Worm (Caenorhabditis elegans) whole organism, mixed stage, embryonic: Measurements from ENCODE around the gene R09E12.9.

ENCODE experiments used
- M03D4.4 ChIP-seq: sonication (generic microtip); optimal IDR thresholded peaks from 2 replicates; lab custom pipeline; 2017; ENCODE audit warnings: mild to moderate bottlenecking, missing genetic modification characterization, missing compliant biosample characterization
- bed-3 ChIP-seq: fragments of 200-800 bp; sonication (Bioruptor generic); optimal IDR thresholded peaks from 3 replicates; lab custom pipeline; 2018; ENCODE audit warnings: mild to moderate bottlenecking, missing genetic modification characterization, moderate library complexity, missing compliant biosample characterization
- blmp-1 ChIP-seq: fragments of 150-350 bp; optimal IDR thresholded peaks from 2 replicates; lab custom pipeline; 2014; ENCODE audit warnings: missing biosample characterization, missing genetic modification characterization
- ceh-39 ChIP-seq: fragments of 150-350 bp; optimal IDR thresholded peaks from 2 replicates; lab custom pipeline; 2014; ENCODE audit warnings: missing biosample characterization, missing genetic modification characterization
- ceh-43 ChIP-seq: fragments of 200-800 bp; sonication (Bioruptor generic); optimal IDR thresholded peaks from 2 replicates; lab custom pipeline; 2018; ENCODE audit warnings: mild to moderate bottlenecking, missing genetic modification characterization, moderate library complexity, missing compliant biosample characterization
- ceh-83 ChIP-seq: fragments of 200-800 bp; sonication (Bioruptor generic); optimal IDR thresholded peaks from 2 replicates; lab custom pipeline; 2018; ENCODE audit warnings: mild to moderate bottlenecking, missing genetic modification characterization, missing compliant biosample characterization
- ces-1 ChIP-seq: fragments of 150-350 bp; optimal IDR thresholded peaks from 2 replicates; lab custom pipeline; 2014; ENCODE audit warnings: missing biosample characterization, missing genetic modification reagents, missing genetic modification characterization
- cnd-1 ChIP-seq: fragments of 200-800 bp; sonication (Bioruptor generic); optimal IDR thresholded peaks from 2 replicates; lab custom pipeline; 2018; ENCODE audit warnings: mild to moderate bottlenecking, missing genetic modification characterization, missing compliant biosample characterization
- drap-1 ChIP-seq: fragments of 200-800 bp; sonication (Bioruptor generic); optimal IDR thresholded peaks from 3 replicates; lab custom pipeline; 2018; ENCODE audit warnings: mild to moderate bottlenecking, missing genetic modification characterization, missing compliant biosample characterization
- elt-1 ChIP-seq: sonication (generic microtip); optimal IDR thresholded peaks from 2 replicates; lab custom pipeline; 2017; ENCODE audit warnings: missing genetic modification characterization, mild to moderate bottlenecking, missing compliant biosample characterization, antibody characterized with exemption, moderate library complexity, borderline replicate concordance; ENCODE audit not compliant: insufficient read depth
- flh-1 ChIP-seq: fragments of 200-800 bp; sonication (Bioruptor generic); optimal IDR thresholded peaks from 2 replicates; lab custom pipeline; 2018; ENCODE audit warnings: mild to moderate bottlenecking, missing genetic modification characterization, moderate library complexity, missing compliant biosample characterization
- ham-2 ChIP-seq: fragments of 200-800 bp; sonication (Bioruptor generic); optimal IDR thresholded peaks from 2 replicates; lab custom pipeline; 2018; ENCODE audit warnings: mild to moderate bottlenecking, missing genetic modification characterization, missing compliant biosample characterization
- hlh-1 ChIP-seq: fragments of 150-350 bp; optimal IDR thresholded peaks from 2 replicates; lab custom pipeline; 2014; ENCODE audit warnings: missing biosample characterization, missing genetic modification reagents, missing genetic modification characterization
- lin-13 ChIP-seq: fragments of 150-350 bp; optimal IDR thresholded peaks from 2 replicates; lab custom pipeline; 2014; ENCODE audit warnings: missing biosample characterization, missing genetic modification characterization
- lin-32 ChIP-seq: fragments of 200-800 bp; sonication (Bioruptor generic); optimal IDR thresholded peaks from 2 replicates; lab custom pipeline; 2018; ENCODE audit warnings: mild to moderate bottlenecking, missing genetic modification characterization, missing compliant biosample characterization
- lsy-2 ChIP-seq: fragments of 150-350 bp; optimal IDR thresholded peaks from 2 replicates; lab custom pipeline; 2014; ENCODE audit warnings: missing biosample characterization, missing genetic modification characterization
- mab-5 ChIP-seq: fragments of 150-350 bp; optimal IDR thresholded peaks from 2 replicates; lab custom pipeline; 2014; ENCODE audit warnings: missing biosample characterization, missing genetic modification characterization
- mep-1 ChIP-seq: fragments of 150-350 bp; optimal IDR thresholded peaks from 2 replicates; lab custom pipeline; 2017; ENCODE audit warnings: missing biosample characterization, missing genetic modification reagents, missing genetic modification characterization, inconsistent platforms
- mls-2 ChIP-seq: sonication (generic microtip); optimal IDR thresholded peaks from 2 replicates; lab custom pipeline; 2016; ENCODE audit warnings: mild to moderate bottlenecking, missing genetic modification characterization, moderate library complexity, missing compliant biosample characterization
- nhr-12 ChIP-seq: fragments of 150-350 bp; optimal IDR thresholded peaks from 2 replicates; lab custom pipeline; 2014; ENCODE audit warnings: missing biosample characterization, missing genetic modification characterization
- nhr-2 ChIP-seq: fragments of 150-350 bp; optimal IDR thresholded peaks from 2 replicates; lab custom pipeline; 2014; ENCODE audit warnings: missing biosample characterization, missing genetic modification characterization
- nhr-237 ChIP-seq: fragments of 150-350 bp; optimal IDR thresholded peaks from 2 replicates; lab custom pipeline; 2014; ENCODE audit warnings: missing biosample characterization, missing genetic modification characterization
- nhr-28 ChIP-seq: fragments of 150-350 bp; optimal IDR thresholded peaks from 2 replicates; lab custom pipeline; 2014; ENCODE audit warnings: missing biosample characterization, missing genetic modification characterization
- nhr-76 ChIP-seq: sonication (generic microtip); optimal IDR thresholded peaks from 2 replicates; lab custom pipeline; 2017; ENCODE audit warnings: missing biosample characterization, missing genetic modification characterization
- pha-4 ChIP-seq: fragments of 150-350 bp; optimal IDR thresholded peaks from 2 replicates; lab custom pipeline; 2018; ENCODE audit warnings: missing biosample characterization, missing genetic modification reagents, missing genetic modification characterization
- sem-2 ChIP-seq: fragments of 200-800 bp; sonication (Bioruptor generic); optimal IDR thresholded peaks from 2 replicates; lab custom pipeline; 2018; ENCODE audit warnings: mild to moderate bottlenecking, missing genetic modification characterization, missing compliant biosample characterization
- sptf-1 ChIP-seq: sonication (generic microtip); optimal IDR thresholded peaks from 2 replicates; lab custom pipeline; 2017; ENCODE audit warnings: mild to moderate bottlenecking, missing genetic modification characterization, moderate library complexity, missing compliant biosample characterization
- tbx-8 ChIP-seq: fragments of 200-800 bp; sonication (Bioruptor generic); optimal IDR thresholded peaks from 2 replicates; lab custom pipeline; 2018; ENCODE audit warnings: mild to moderate bottlenecking, missing genetic modification characterization, moderate library complexity, missing compliant biosample characterization
- unc-120 ChIP-seq: sonication (generic microtip); optimal IDR thresholded peaks from 2 replicates; lab custom pipeline; 2017; ENCODE audit warnings: missing genetic modification characterization, missing compliant biosample characterization; ENCODE audit not compliant: poor library complexity, severe bottlenecking
- unc-39 ChIP-seq: fragments of 150-350 bp; optimal IDR thresholded peaks from 2 replicates; lab custom pipeline; 2014; ENCODE audit warnings: missing biosample characterization, missing genetic modification characterization
- zip-8 ChIP-seq: fragments of 150-350 bp; optimal IDR thresholded peaks from 2 replicates; lab custom pipeline; 2014; ENCODE audit warnings: missing biosample characterization, missing genetic modification characterization
- ztf-11 ChIP-seq: fragments of 150-350 bp; optimal IDR thresholded peaks from 2 replicates; lab custom pipeline; 2014; ENCODE audit warnings: missing biosample characterization, missing genetic modification characterization

Gene R09E12.9

ce11 chrV:773256-773655 is 4.1 kb upstream of the R09E12.9 start, which contains the start of gene sti-1 (continued):
- TF ChIP-seq nhr-76 (tag; lab: Kevin White, UChicago) (no peak), lsy-2 (tag; lab: Kevin White, UChicago) (peak; percentile 78), pha-4 (tag; lab: Kevin White, UChicago) (peak; percentile 70), ceh-83 (no peak), cnd-1 (tag; lab: Kevin White, UChicago) (no peak), mep-1 (peak; percentile 94), lin-13 (tag; lab: Kevin White, UChicago) (peak; percentile 69), ceh-39 (tag; lab: Kevin White, UChicago) (peak; percentile 84)
- TF ChIP-seq, all 35 proteins: peak for 15

ce11 chrV:774341-774740 is 3.1 kb upstream of the R09E12.9 start:
- TF ChIP-seq tbx-8 (GFP tag; lab: Kevin White, UChicago): no peak
- TF ChIP-seq ztf-11 (tag; lab: Kevin White, UChicago): no peak
- no peak for TF ChIP-seq ham-2 (GFP tag; lab: Kevin White, UChicago)
- no peak for TF ChIP-seq flh-1 (GFP tag; lab: Kevin White, UChicago)
- no peak for TF ChIP-seq elt-1 (tag; lab: Kevin White, UChicago)
- no peak for TF ChIP-seq nhr-12 (tag; lab: Kevin White, UChicago)
- no peak for TF ChIP-seq M03D4.4 (tag; lab: Kevin White, UChicago)
- no peak for TF ChIP-seq sem-2 (GFP tag; lab: Kevin White, UChicago)
- no peak for TF ChIP-seq unc-39
- no peak for TF ChIP-seq drap-1
- TF ChIP-seq sptf-1 (tag; lab: Kevin White, UChicago): no peak
- TF ChIP-seq lsy-2 (tag; lab: Kevin White, UChicago): no peak
- no peak for TF ChIP-seq hlh-1 (tag; lab: Kevin White, UChicago)
- TF ChIP-seq nhr-2 (tag; lab: Kevin White, UChicago): no peak
- TF ChIP-seq lin-32 (GFP tag; lab: Kevin White, UChicago): no peak
- no peak for TF ChIP-seq lin-13 (tag; lab: Kevin White, UChicago)
- TF ChIP-seq ces-1 (GFP tag; lab: Kevin White, UChicago): no peak
- no peak for TF ChIP-seq ceh-43 (GFP tag; lab: Kevin White, UChicago)
- no peak for TF ChIP-seq unc-120 (tag; lab: Kevin White, UChicago)
- TF ChIP-seq zip-8 (tag; lab: Kevin White, UChicago): no peak

ce11 chrV:774875-775359 is 2.5 kb upstream of the R09E12.9 start, which contains the start of gene srbc-58:
srbc-58 (plus strand) TSS chrV:774995.
- TF ChIP-seq bed-3 (GFP tag; lab: Kevin White, UChicago) (no peak), mep-1 (peak; percentile 16), tbx-8 (GFP tag; lab: Kevin White, UChicago) (no peak), mls-2 (tag; lab: Kevin White, UChicago) (no peak), zip-8 (tag; lab: Kevin White, UChicago) (no peak), sptf-1 (tag; lab: Kevin White, UChicago) (no peak), pha-4 (tag; lab: Kevin White, UChicago) (no peak)

ce11 chrV:778339-778738 is 939 bp downstream of the R09E12.9 start, which contains the start of gene srbc-59:
srbc-59 (plus strand) TSS chrV:778639.
- TF ChIP-seq unc-39: no peak
- no peak for TF ChIP-seq flh-1 (GFP tag; lab: Kevin White, UChicago)
- TF ChIP-seq mls-2 (tag; lab: Kevin White, UChicago): no peak
- TF ChIP-seq hlh-1 (tag; lab: Kevin White, UChicago): no peak
- TF ChIP-seq lin-32 (GFP tag; lab: Kevin White, UChicago): no peak
- no peak for TF ChIP-seq mab-5 (tag; lab: Kevin White, UChicago)

ce11 chrV:779999-780398 is 2.6 kb downstream of the R09E12.9 start, which contains the start of gene srbc-60:
srbc-60 (plus strand) TSS chrV:780299.
- no peak for TF ChIP-seq sem-2 (GFP tag; lab: Kevin White, UChicago)
- TF ChIP-seq nhr-28: no peak
- no peak for TF ChIP-seq ceh-83
- TF ChIP-seq ztf-11 (tag; lab: Kevin White, UChicago): no peak
- TF ChIP-seq ceh-39 (tag; lab: Kevin White, UChicago): no peak
- no peak for TF ChIP-seq cnd-1 (tag; lab: Kevin White, UChicago)
- no peak for TF ChIP-seq mep-1
- TF ChIP-seq nhr-237 (tag; lab: Kevin White, UChicago): no peak
- no peak for TF ChIP-seq tbx-8 (GFP tag; lab: Kevin White, UChicago)
- TF ChIP-seq hlh-1 (tag; lab: Kevin White, UChicago): no peak
- TF ChIP-seq bed-3 (GFP tag; lab: Kevin White, UChicago): no peak
- no peak for TF ChIP-seq ceh-43 (GFP tag; lab: Kevin White, UChicago)
- no peak for TF ChIP-seq unc-39
- no peak for TF ChIP-seq drap-1
- no peak for TF ChIP-seq mls-2 (tag; lab: Kevin White, UChicago)
- TF ChIP-seq ces-1 (GFP tag; lab: Kevin White, UChicago): no peak
- TF ChIP-seq M03D4.4 (tag; lab: Kevin White, UChicago): no peak
- TF ChIP-seq elt-1 (tag; lab: Kevin White, UChicago): no peak
- TF ChIP-seq lin-32 (GFP tag; lab: Kevin White, UChicago): no peak
- TF ChIP-seq blmp-1 (tag; lab: Kevin White, UChicago): no peak
